Fruit fly (Drosophila melanogaster): ENCODE measurements around the gene CG45101.

Gene CG45101

dm6 chr3L:11084557-11085231, 19.9 kb downstream of the CG45101 start (continued):
- TF ChIP-seq D (optimal IDR thresholded peaks at IDR 0.05) (no peak), D (GFP tag; optimal IDR thresholded peaks at IDR 0.05) (peak; percentile 95), Ada2b (GFP tag; IDR thresholded peaks at IDR 0.05) (peak; percentile 97), crc (GFP tag; optimal IDR thresholded peaks at IDR 0.05) (peak; percentile 95), klu (GFP tag; IDR thresholded peaks at IDR 0.05) (peak; percentile 79), Max (GFP tag; optimal IDR thresholded peaks at IDR 0.05) (peak; percentile 96), CG42726 (GFP tag; IDR thresholded peaks at IDR 0.05; ENCODE audit: partially characterized antibody) (no peak), CG32772 (GFP tag; IDR thresholded peaks at IDR 0.05) (peak; percentile 96), pan (optimal IDR thresholded peaks at IDR 0.05) (no peak), pan (GFP tag; optimal IDR thresholded peaks at IDR 0.05 in 1 of 2, IDR thresholded peaks at IDR 0.05 in 1 of 2) (peak in 1 of 2 experiments; percentile 98), Xrp1 (GFP tag; IDR thresholded peaks at IDR 0.05) (peak; percentile 98), sim (GFP tag; IDR thresholded peaks at IDR 0.05) (peak; percentile 96), ase (GFP tag; IDR thresholded peaks at IDR 0.05) (peak; percentile 95), Med (GFP tag) (peak; percentile 99), BEAF-32 (GFP tag; optimal IDR thresholded peaks at IDR 0.05) (peak; percentile 5), CG33557 (GFP tag; optimal IDR thresholded peaks at IDR 0.05) (peak; percentile 97), amos (GFP tag; IDR thresholded peaks at IDR 0.05; ENCODE audit: partially characterized antibody) (no peak), CG15073 (GFP tag; optimal IDR thresholded peaks at IDR 0.05) (peak; percentile 78), sisA (GFP tag; IDR thresholded peaks at IDR 0.05) (peak; percentile 95), yki (optimal IDR thresholded peaks at IDR 0.05) (no peak), CG8089 (GFP tag; optimal IDR thresholded peaks at IDR 0.05) (peak; percentile 97), CG4424 (GFP tag; optimal IDR thresholded peaks at IDR 0.05) (peak; percentile 98), CG17359 (tag; optimal IDR thresholded peaks at IDR 0.05) (peak; percentile 97), CG6813 (GFP tag; optimal IDR thresholded peaks at IDR 0.05) (peak; percentile 93), unpg (GFP tag; optimal IDR thresholded peaks at IDR 0.05) (peak; percentile 97), z (GFP tag; IDR thresholded peaks at IDR 0.05) (peak; percentile 68; the same call in 1 of the 3 replicates), CG10959 (GFP tag; IDR thresholded peaks at IDR 0.05) (peak; percentile 95), CG7745 (tag; optimal IDR thresholded peaks at IDR 0.05) (peak; percentile 91), Sin3A (optimal IDR thresholded peaks at IDR 0.05) (no peak), CG8359 (GFP tag; optimal IDR thresholded peaks at IDR 0.05; ENCODE audit: borderline replicate concordance) (peak; percentile 88), CG30020 (tag; optimal IDR thresholded peaks at IDR 0.05) (peak; percentile 82), HLH3B (GFP tag; IDR thresholded peaks at IDR 0.05) (peak; percentile 98), CG9797 (GFP tag; optimal IDR thresholded peaks at IDR 0.05) (peak; percentile 46), lov (optimal IDR thresholded peaks at IDR 0.05) (no peak), lov (GFP tag; IDR thresholded peaks at IDR 0.05) (peak; percentile 97), Nf-YA (GFP tag; IDR thresholded peaks at IDR 0.05) (peak; percentile 96), CG30431 (GFP tag; optimal IDR thresholded peaks at IDR 0.05) (peak; percentile 92), CG5953 (GFP tag; IDR thresholded peaks at IDR 0.05) (peak; percentile 95), CG1024 (GFP tag; IDR thresholded peaks at IDR 0.05) (peak; percentile 94), CG11456 (GFP tag; IDR thresholded peaks at IDR 0.05) (peak; percentile 90), CG10274 (GFP tag; optimal IDR thresholded peaks at IDR 0.05) (peak; percentile 73), Sry-β (GFP tag; optimal IDR thresholded peaks at IDR 0.05) (peak; percentile 68), Sox102F (GFP tag; optimal IDR thresholded peaks at IDR 0.05) (peak; percentile 99), Nf-YC (tag; optimal IDR thresholded peaks at IDR 0.05) (no peak), CG15011 (GFP tag; optimal IDR thresholded peaks at IDR 0.05) (peak; percentile 88), CG11093 (GFP tag; IDR thresholded peaks at IDR 0.05) (peak; percentile 94), CG14441 (GFP tag; IDR thresholded peaks at IDR 0.05) (peak; percentile 96), row (GFP tag; IDR thresholded peaks at IDR 0.05) (peak; percentile 97), CG13123 (GFP tag; optimal IDR thresholded peaks at IDR 0.05) (peak; percentile 92), Trl (optimal IDR thresholded peaks at IDR 0.05) (peak; percentile 35 to 55), Trl (GFP tag; optimal IDR thresholded peaks at IDR 0.05) (peak; percentile 97), corto (GFP tag; optimal IDR thresholded peaks at IDR 0.05) (peak; percentile 66)

All from whole organism, embryonic.